Fruit fly (Drosophila melanogaster) whole organism, embryonic: ENCODE results near the gene CG17097.
A peak's percentile ranks its signal among the peaks of the same experiment; 100 is the strongest.

Experiments used
- ATbp ChIP-seq: fragments of 200-800 bp; sonication (Bioruptor generic); optimal IDR thresholded peaks from 2 replicates; lab custom pipeline; 2017; ENCODE audit warnings: missing biosample characterization, mild to moderate bottlenecking, missing genetic modification characterization, missing genetic modification reagents
- Antp ChIP-seq: fragments of 200-800 bp; sonication (Bioruptor generic); optimal IDR thresholded peaks from 3 replicates; lab custom pipeline; 2016; ENCODE audit warnings: missing biosample characterization, missing genetic modification characterization
- BEAF-32 ChIP-seq: fragments of 200-800 bp; sonication (Bioruptor generic); optimal IDR thresholded peaks from 3 replicates; lab custom pipeline; 2017; ENCODE audit warnings: missing biosample characterization, missing genetic modification characterization, mild to moderate bottlenecking, moderate library complexity, missing genetic modification reagents
- CG10979 ChIP-seq: fragments of 200-800 bp; sonication (Bioruptor generic); optimal IDR thresholded peaks from 2 replicates; lab custom pipeline; 2018; ENCODE audit warnings: missing biosample characterization, mild to moderate bottlenecking, missing genetic modification characterization, moderate library complexity
- CG11247 ChIP-seq: fragments of 200-800 bp; sonication (Bioruptor generic); IDR thresholded peaks from 2 replicates; pipeline ENCODE4 v1.3.6; 2022; ENCODE audit warnings: missing biosample characterization, missing genetic modification characterization
- CG11504 ChIP-seq: fragments of 200-800 bp; sonication (Bioruptor generic); optimal IDR thresholded peaks from 3 replicates; lab custom pipeline; 2019; ENCODE audit warnings: missing biosample characterization, mild to moderate bottlenecking, missing genetic modification characterization, moderate library complexity
- CG11560 ChIP-seq: fragments of 200-800 bp; sonication (Bioruptor generic); IDR thresholded peaks from 3 replicates; pipeline ENCODE4 v1.3.6; 2022; ENCODE audit warnings: missing biosample characterization, missing genetic modification characterization
- CG12744 ChIP-seq: fragments of 200-800 bp; sonication (Bioruptor generic); optimal IDR thresholded peaks from 2 replicates; lab custom pipeline; 2016; ENCODE audit warnings: missing biosample characterization, missing genetic modification characterization
- CG13424 ChIP-seq: fragments of 200-800 bp; sonication (Bioruptor generic); optimal IDR thresholded peaks from 2 replicates; lab custom pipeline; 2019; ENCODE audit warnings: missing biosample characterization, mild to moderate bottlenecking, missing genetic modification characterization, moderate library complexity
- CG14014 ChIP-seq: fragments of 200-800 bp; sonication (Bioruptor generic); IDR thresholded peaks from 2 replicates; pipeline ENCODE4 v1.3.6; 2022; ENCODE audit warnings: missing biosample characterization, missing genetic modification characterization
- CG14050 ChIP-seq: fragments of 200-800 bp; sonication (Bioruptor generic); IDR thresholded peaks from 3 replicates; pipeline ENCODE4 v1.3.6; 2022; ENCODE audit warnings: missing biosample characterization, missing genetic modification characterization
- CG15073 ChIP-seq: fragments of 200-800 bp; sonication (Bioruptor generic); optimal IDR thresholded peaks from 2 replicates; lab custom pipeline; 2016; ENCODE audit warnings: missing biosample characterization, missing genetic modification characterization
- CG17912 ChIP-seq: fragments of 200-800 bp; sonication (Bioruptor generic); optimal IDR thresholded peaks from 2 replicates; lab custom pipeline; 2018; ENCODE audit warnings: missing biosample characterization, mild to moderate bottlenecking, missing genetic modification characterization
- CG2678 ChIP-seq: fragments of 200-800 bp; sonication (Bioruptor generic); optimal IDR thresholded peaks from 3 replicates; lab custom pipeline; 2019; ENCODE audit warnings: missing biosample characterization, mild to moderate bottlenecking, missing genetic modification characterization, moderate library complexity
- CG30403 ChIP-seq: fragments of 200-800 bp; sonication (Bioruptor generic); optimal IDR thresholded peaks from 3 replicates; lab custom pipeline; 2016; ENCODE audit warnings: missing biosample characterization, missing genetic modification characterization
- CG3995 ChIP-seq: fragments of 200-800 bp; sonication (Bioruptor generic); optimal IDR thresholded peaks from 3 replicates; lab custom pipeline; 2016; ENCODE audit warnings: missing biosample characterization, missing genetic modification characterization
- CG4617 ChIP-seq: fragments of 200-800 bp; sonication (Bioruptor generic); optimal IDR thresholded peaks from 3 replicates; lab custom pipeline; 2016; ENCODE audit warnings: missing biosample characterization, missing genetic modification characterization, borderline replicate concordance
- CG7786 ChIP-seq: fragments of 200-800 bp; sonication (Bioruptor generic); optimal IDR thresholded peaks from 2 replicates; lab custom pipeline; 2016; ENCODE audit warnings: missing biosample characterization, missing genetic modification characterization
- D ChIP-seq, 2 experiments: fragments of 200-800 bp in 1 of 2; fragments of >200 bp in 1 of 2; sonication (Bioruptor generic) in 1 of 2; optimal IDR thresholded peaks; 2 replicates in 1 of 2; 3 replicates in 1 of 2; lab custom pipeline; 2017; ENCODE audit warnings: mild to moderate bottlenecking in 1 of 2, missing biosample characterization in 1 of 2, missing genetic modification characterization in 1 of 2, missing genetic modification reagents in 1 of 2
- Dp ChIP-seq: fragments of 200-800 bp; sonication (Bioruptor generic); optimal IDR thresholded peaks from 2 replicates; lab custom pipeline; 2018; ENCODE audit warnings: missing biosample characterization, mild to moderate bottlenecking, missing genetic modification characterization, moderate library complexity
- E2f2 ChIP-seq: fragments of 200-800 bp; sonication (Bioruptor generic); IDR thresholded peaks from 2 replicates; pipeline ENCODE4 v1.3.6; 2022; ENCODE audit warnings: missing biosample characterization, missing genetic modification characterization
- HLH4C ChIP-seq: fragments of 200-800 bp; sonication (Bioruptor generic); IDR thresholded peaks from 3 replicates; pipeline ENCODE4 v1.3.6; 2022; ENCODE audit warnings: missing biosample characterization, missing genetic modification characterization; ENCODE audit not compliant: partially characterized antibody
- Hr51 ChIP-seq, 2 experiments: fragments of 200-800 bp; sonication (Bioruptor generic); optimal IDR thresholded peaks; 2 replicates in 1 of 2; 3 replicates in 1 of 2; lab custom pipeline; 2016 to 2018; ENCODE audit warnings: missing biosample characterization in 2 of 2, missing genetic modification characterization in 2 of 2, mild to moderate bottlenecking in 1 of 2, moderate library complexity in 1 of 2
- Lhr ChIP-seq: fragments of 200-800 bp; sonication (Bioruptor generic); optimal IDR thresholded peaks from 3 replicates; lab custom pipeline; 2017; ENCODE audit warnings: mild to moderate bottlenecking, missing biosample characterization, missing genetic modification reagents, missing genetic modification characterization
- MTF-1 ChIP-seq: fragments of 200-800 bp; sonication (Bioruptor generic); optimal IDR thresholded peaks from 2 replicates; lab custom pipeline; 2018; ENCODE audit warnings: missing biosample characterization, mild to moderate bottlenecking, missing genetic modification characterization, borderline replicate concordance
- Oli ChIP-seq: fragments of 200-800 bp; sonication (Bioruptor generic); optimal IDR thresholded peaks from 2 replicates; lab custom pipeline; 2018; ENCODE audit warnings: missing biosample characterization, mild to moderate bottlenecking, missing genetic modification characterization, moderate library complexity
- Sry-β ChIP-seq: fragments of 200-800 bp; sonication (Bioruptor generic); optimal IDR thresholded peaks from 2 replicates; lab custom pipeline; 2018; ENCODE audit warnings: missing biosample characterization, mild to moderate bottlenecking, missing genetic modification characterization, moderate library complexity
- Taf1 ChIP-seq: fragments of 200-800 bp; sonication (Bioruptor generic); IDR thresholded peaks from 2 replicates; pipeline ENCODE4 v1.3.6; 2022; ENCODE audit warnings: missing biosample characterization, missing genetic modification characterization
- bcd ChIP-seq: fragments of 200-800 bp; sonication (Bioruptor generic); optimal IDR thresholded peaks from 2 replicates; lab custom pipeline; 2017; ENCODE audit warnings: missing biosample characterization, mild to moderate bottlenecking, missing genetic modification characterization
- btn ChIP-seq: fragments of 200-800 bp; sonication (Bioruptor generic); optimal IDR thresholded peaks from 2 replicates; lab custom pipeline; 2016; ENCODE audit warnings: missing biosample characterization, missing genetic modification characterization
- cad ChIP-seq: fragments of >200 bp; optimal IDR thresholded peaks from 2 replicates; lab custom pipeline; 2017; ENCODE audit warnings: missing biosample characterization, missing genetic modification characterization
- corto ChIP-seq: fragments of 200-800 bp; sonication (Bioruptor generic); optimal IDR thresholded peaks from 2 replicates; lab custom pipeline; 2016; ENCODE audit warnings: missing biosample characterization, mild to moderate bottlenecking, missing genetic modification characterization, moderate library complexity
- dmrt11E ChIP-seq: fragments of 200-800 bp; sonication (Bioruptor generic); optimal IDR thresholded peaks from 3 replicates; lab custom pipeline; 2018; ENCODE audit warnings: missing biosample characterization, mild to moderate bottlenecking, missing genetic modification characterization, moderate library complexity
- dmrt99B ChIP-seq: fragments of 200-800 bp; sonication (Bioruptor generic); optimal IDR thresholded peaks from 2 replicates; lab custom pipeline; 2018; ENCODE audit warnings: missing biosample characterization, mild to moderate bottlenecking, missing genetic modification characterization, moderate library complexity
- grau ChIP-seq: fragments of 200-800 bp; optimal IDR thresholded peaks from 3 replicates; lab custom pipeline; 2019; ENCODE audit warnings: missing biosample characterization, mild to moderate bottlenecking, missing genetic modification characterization, moderate library complexity
- luna ChIP-seq: fragments of 200-800 bp; sonication (Bioruptor generic); optimal IDR thresholded peaks from 2 replicates; lab custom pipeline; 2016; ENCODE audit warnings: missing biosample characterization, missing genetic modification characterization
- nom ChIP-seq: fragments of 200-800 bp; sonication (Bioruptor generic); optimal IDR thresholded peaks from 2 replicates; lab custom pipeline; 2017; ENCODE audit warnings: missing biosample characterization, missing genetic modification characterization, mild to moderate bottlenecking, moderate library complexity, missing genetic modification reagents
- otp ChIP-seq: fragments of 200-800 bp; sonication (Bioruptor generic); IDR thresholded peaks from 3 replicates; pipeline ENCODE4, ENCODE4 v1.3.6; 2022; ENCODE audit warnings: missing biosample characterization, missing genetic modification characterization
- pros ChIP-seq: fragments of 200-800 bp; sonication (Bioruptor generic); optimal IDR thresholded peaks from 3 replicates; lab custom pipeline; 2019; ENCODE audit warnings: missing biosample characterization, mild to moderate bottlenecking, missing genetic modification characterization, moderate library complexity
- scrt ChIP-seq: fragments of 200-800 bp; sonication (Bioruptor generic); optimal IDR thresholded peaks from 2 replicates; lab custom pipeline; 2018; ENCODE audit warnings: missing biosample characterization, mild to moderate bottlenecking, missing genetic modification characterization, moderate library complexity
- sens ChIP-seq: fragments of 200-800 bp; sonication (Bioruptor generic); peaks from one replicate; lab custom pipeline; 2016; ENCODE audit warnings: missing biosample characterization, missing genetic modification characterization
- shn ChIP-seq: fragments of 200-800 bp; sonication (Bioruptor generic); optimal IDR thresholded peaks from 3 replicates; lab custom pipeline; 2016; ENCODE audit warnings: missing biosample characterization, missing genetic modification characterization
- so ChIP-seq: fragments of 200-800 bp; sonication (Bioruptor generic); IDR thresholded peaks from 3 replicates; pipeline ENCODE4 v1.3.6; 2022; ENCODE audit warnings: missing biosample characterization, missing genetic modification characterization
- stwl ChIP-seq: fragments of 200-800 bp; sonication (Bioruptor generic); optimal IDR thresholded peaks from 3 replicates; lab custom pipeline; 2018; ENCODE audit warnings: missing biosample characterization, mild to moderate bottlenecking, missing genetic modification characterization, moderate library complexity
- twi ChIP-seq: fragments of 200-800 bp; optimal IDR thresholded peaks from 2 replicates; lab custom pipeline; 2019; ENCODE audit warnings: missing biosample characterization, mild to moderate bottlenecking, missing genetic modification characterization, moderate library complexity
- z ChIP-seq: fragments of 200-800 bp; sonication (Bioruptor generic); IDR thresholded peaks from 3 replicates; pipeline ENCODE4 v1.3.6; 2022; ENCODE audit warnings: missing biosample characterization, missing genetic modification characterization
- zen ChIP-seq: fragments of 200-800 bp; sonication (Bioruptor generic); optimal IDR thresholded peaks from 3 replicates; lab custom pipeline; 2018; ENCODE audit warnings: missing biosample characterization, mild to moderate bottlenecking, missing genetic modification characterization, moderate library complexity

CG17097 gene

DNA sequence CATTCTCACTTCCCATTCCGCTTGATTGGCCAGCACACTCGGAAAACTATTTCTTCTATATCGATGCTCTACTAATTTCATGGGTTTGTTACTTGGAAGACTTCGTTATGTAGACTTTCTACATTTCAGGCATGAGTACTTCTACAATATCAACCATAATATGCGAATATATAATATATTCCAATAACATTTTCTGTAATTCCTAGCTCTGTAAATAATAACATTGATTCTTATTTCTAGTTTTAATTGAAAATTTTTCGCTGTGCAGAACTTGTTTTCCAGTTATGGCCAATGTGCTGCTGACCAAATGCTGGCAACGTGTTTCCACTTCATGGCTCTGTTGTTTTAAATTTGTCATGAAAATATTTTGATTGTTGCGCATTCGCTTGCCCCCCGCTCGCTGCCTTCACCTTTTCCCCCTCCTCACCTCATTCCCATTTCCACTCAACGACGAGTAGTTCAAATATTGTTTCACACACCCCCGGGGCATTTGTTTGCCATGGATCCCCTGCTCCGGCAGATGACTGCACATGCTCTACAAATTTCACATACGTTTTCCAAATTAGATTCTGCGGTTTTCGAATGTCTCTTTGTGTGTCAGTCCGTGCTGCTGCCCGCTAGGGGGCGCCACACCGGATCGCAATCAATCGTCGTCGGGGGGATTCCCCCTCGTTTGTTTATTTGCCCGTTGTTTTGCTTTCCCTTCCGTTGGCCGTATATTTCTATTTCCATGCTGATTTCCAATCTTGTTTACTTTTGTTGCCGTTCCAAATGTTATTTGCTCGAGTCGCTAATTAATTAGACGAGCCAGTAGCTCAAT, 31.3 kb upstream of the CG17097 start (continued):
- TF ChIP-seq Hr51 (GFP tag; optimal IDR thresholded peaks at IDR 0.05; lab: Kevin White, UChicago) (no peak), CG17912 (GFP tag; lab: Kevin White, UChicago) (no peak), CG11560 (tag; lab: Robert Waterston, UW) (no peak), HLH4C (no peak), CG11247 (GFP tag; lab: Robert Waterston, UW) (no peak), bcd (GFP tag; lab: Kevin White, UChicago) (no peak), so (GFP tag; lab: Robert Waterston, UW) (no peak), Sry-β (GFP tag; lab: Kevin White, UChicago) (no peak), MTF-1 (GFP tag; lab: Kevin White, UChicago) (no peak), CG14014 (GFP tag; lab: Robert Waterston, UW) (no peak), stwl (tag; lab: Kevin White, UChicago) (peak; percentile 37), scrt (GFP tag; lab: Kevin White, UChicago) (no peak), CG14050 (no peak), BEAF-32 (GFP tag; lab: Kevin White, UChicago) (no peak), z (GFP tag; lab: Robert Waterston, UW) (peak; percentile 66; the same call in 2 of the 3 replicates), nom (GFP tag; lab: Kevin White, UChicago) (no peak), dmrt11E (tag; lab: Kevin White, UChicago) (no peak), CG30403 (GFP tag; lab: Kevin White, UChicago) (no peak), CG15073 (GFP tag; lab: Kevin White, UChicago) (no peak), CG12744 (GFP tag; lab: Kevin White, UChicago) (no peak), shn (GFP tag; lab: Kevin White, UChicago) (no peak), luna (GFP tag; lab: Kevin White, UChicago) (no peak)

DNA sequence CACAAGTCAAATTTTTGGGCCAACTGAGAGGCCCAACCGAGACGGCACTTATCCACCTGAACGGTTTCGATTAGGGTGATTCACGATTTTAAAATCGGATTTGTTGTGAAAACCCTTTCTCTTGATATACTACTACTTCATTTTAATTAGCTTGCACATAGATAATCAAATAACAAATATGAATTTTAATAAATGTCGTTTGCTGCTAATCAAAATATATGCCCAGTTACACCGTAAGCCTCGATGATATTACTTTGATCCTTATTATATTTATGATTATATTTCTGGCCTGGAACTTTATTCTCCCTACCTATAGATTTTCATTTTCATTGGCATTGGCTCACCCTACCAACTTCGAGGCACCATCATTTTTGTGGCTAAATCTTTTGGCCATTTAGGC, 30.3 kb upstream of the CG17097 start:
- TF ChIP-seq E2f2 (peak; percentile 8; the same call in 1 of the 2 replicates), dmrt99B (tag; lab: Kevin White, UChicago) (peak; percentile 41), corto (peak; percentile 8), CG13424 (peak; percentile 36), CG7786 (GFP tag; lab: Kevin White, UChicago) (no peak), Dp (GFP tag; lab: Kevin White, UChicago) (no peak), ATbp (GFP tag; lab: Kevin White, UChicago) (peak; percentile 7), CG10979 (peak; percentile 3), CG2678 (peak; percentile 35), CG4617 (no peak), Hr51 (GFP tag; optimal IDR thresholded peaks at IDR 0.05; lab: Kevin White, UChicago) (peak in 1 of 2 experiments; percentile 34), scrt (GFP tag; lab: Kevin White, UChicago) (no peak), otp (GFP tag; lab: Robert Waterston, UW) (no peak), cad (no peak), so (GFP tag; lab: Robert Waterston, UW) (0 out of 3 replicates have a peak, but pooled peaks have one; percentile 25), sens (GFP tag; lab: Kevin White, UChicago) (peak; percentile 38), grau (tag; lab: Kevin White, UChicago) (peak; percentile 14), btn (no peak), pros (GFP tag; lab: Kevin White, UChicago) (no peak), D (optimal IDR thresholded peaks at IDR 0.05; lab: Kevin White, UChicago) (no peak), D (GFP tag; optimal IDR thresholded peaks at IDR 0.05; lab: Kevin White, UChicago) (no peak), Antp (GFP tag; lab: Kevin White, UChicago) (no peak), Lhr (no peak), CG11504 (tag; lab: Kevin White, UChicago) (peak; percentile 5), Oli (tag; lab: Kevin White, UChicago) (peak; percentile 35), twi (tag; lab: Kevin White, UChicago) (no peak), zen (no peak), CG3995 (GFP tag; lab: Kevin White, UChicago) (no peak), Taf1 (GFP tag; lab: Robert Waterston, UW) (no peak)
